Worm (Caenorhabditis elegans): ENCODE results near the gene acl-2.

The acl-2 gene

ce11 chrV:10019934-10020333 lies 11.0 kb downstream of the acl-2 start:
- no peak for TF ChIP-seq nhr-12 (tag; optimal IDR thresholded peaks at IDR 0.05)
- peak; percentile 26 for TF ChIP-seq unc-55 (GFP tag; optimal IDR thresholded peaks at IDR 0.05)
- no peak for TF ChIP-seq lin-13 (GFP tag; optimal IDR thresholded peaks at IDR 0.05)
- TF ChIP-seq sem-4 (tag; optimal IDR thresholded peaks at IDR 0.05), result no peak
- TF ChIP-seq nhr-129 (tag; optimal IDR thresholded peaks at IDR 0.05), result peak; percentile 60
- no peak for TF ChIP-seq unc-62 (GFP tag; optimal IDR thresholded peaks at IDR 0.05)
- peak in 1 of 2 experiments; percentile 31 for TF ChIP-seq lsy-2 (tag; optimal IDR thresholded peaks at IDR 0.05)
- TF ChIP-seq mbf-1 (tag; optimal IDR thresholded peaks at IDR 0.05), result no peak
- TF ChIP-seq sma-9 (GFP tag; optimal IDR thresholded peaks at IDR 0.05), result peak; percentile 59
- TF ChIP-seq sma-9 (tag; optimal IDR thresholded peaks at IDR 0.05), result no peak
- peak in 1 of 2 experiments; percentile 47 for TF ChIP-seq mdl-1 (tag; optimal IDR thresholded peaks at IDR 0.05)
- TF ChIP-seq C34F6.9 (tag; optimal IDR thresholded peaks at IDR 0.05), result peak; percentile 28

- TF ChIP-seq lsy-2 (tag; optimal IDR thresholded peaks at IDR 0.05) (no peak), mdl-1 (tag; optimal IDR thresholded peaks at IDR 0.05) (no peak), nhr-21 (tag; optimal IDR thresholded peaks at IDR 0.05) (no peak), unc-62 (GFP tag; optimal IDR thresholded peaks at IDR 0.05) (no peak), dmd-4 (tag; optimal IDR thresholded peaks at IDR 0.05) (no peak), ZK546.5 (tag; optimal IDR thresholded peaks at IDR 0.05) (no peak), fos-1 (tag; optimal IDR thresholded peaks at IDR 0.05) (no peak), nhr-77 (tag; optimal IDR thresholded peaks at IDR 0.05) (no peak), snpc-4 (tag; optimal IDR thresholded peaks at IDR 0.05) (no peak), C34F6.9 (tag; optimal IDR thresholded peaks at IDR 0.05) (no peak), ztf-4 (tag; optimal IDR thresholded peaks at IDR 0.05) (no peak), sma-3 (GFP tag; optimal IDR thresholded peaks at IDR 0.05) (no peak), Y55F3AM.14 (GFP tag; optimal IDR thresholded peaks at IDR 0.05) (no peak), nhr-23 (tag; optimal IDR thresholded peaks at IDR 0.05) (no peak), aly-2 (tag; optimal IDR thresholded peaks at IDR 0.05) (no peak), ztf-1 (GFP tag; conservative IDR thresholded peaks at IDR 0.05) (no peak)
Observed at ce11 chrV:10019083-10019624, 11.7 kb downstream of the acl-2 start.

ce11 chrV:10018291-10018690 lies 12.6 kb downstream of the acl-2 start:
- TF ChIP-seq ztf-4 (tag; optimal IDR thresholded peaks at IDR 0.05) (no peak), lin-39 (tag; optimal IDR thresholded peaks at IDR 0.05) (no peak), nhr-237 (tag; optimal IDR thresholded peaks at IDR 0.05) (no peak), nhr-6 (tag; optimal IDR thresholded peaks at IDR 0.05) (no peak), nhr-25 (tag; optimal IDR thresholded peaks at IDR 0.05) (no peak), dmd-4 (tag; optimal IDR thresholded peaks at IDR 0.05) (no peak), zag-1 (tag; optimal IDR thresholded peaks at IDR 0.05) (no peak), ztf-1 (GFP tag; conservative IDR thresholded peaks at IDR 0.05) (no peak), nhr-10 (tag; optimal IDR thresholded peaks at IDR 0.05) (no peak), peb-1 (tag; optimal IDR thresholded peaks at IDR 0.05) (no peak), lin-11 (tag; optimal IDR thresholded peaks at IDR 0.05) (no peak), egl-27 (tag; optimal IDR thresholded peaks at IDR 0.05) (no peak), Y55F3AM.14 (GFP tag; optimal IDR thresholded peaks at IDR 0.05) (no peak), nhr-11 (tag; optimal IDR thresholded peaks at IDR 0.05) (no peak), ztf-11 (tag; optimal IDR thresholded peaks at IDR 0.05) (no peak), unc-62 (GFP tag; optimal IDR thresholded peaks at IDR 0.05) (no peak)

- TF ChIP-seq nhr-129 (tag; optimal IDR thresholded peaks at IDR 0.05) (peak; percentile 11), sma-9 (GFP tag; optimal IDR thresholded peaks at IDR 0.05) (peak; percentile 31), sma-9 (tag; optimal IDR thresholded peaks at IDR 0.05) (no peak), blmp-1 (tag; optimal IDR thresholded peaks at IDR 0.05; ENCODE audit: insufficient read depth) (peak; percentile 29), ama-1 (optimal IDR thresholded peaks at IDR 0.05) (no peak), fos-1 (tag; optimal IDR thresholded peaks at IDR 0.05) (peak; percentile 76), F13H6.1 (tag; optimal IDR thresholded peaks at IDR 0.05) (no peak)
Observed at ce11 chrV:10012639-10013038, 18.3 kb downstream of the acl-2 start.

Measured in whole organism, L2 larva.